Worm (Caenorhabditis elegans) whole organism, L1 larva: Measurements from ENCODE around the gene R07B1.8.

Experiments
- ama-1 ChIP-seq: fragments of 150-350 bp; optimal IDR thresholded peaks from 2 replicates; lab custom pipeline; 2014
- irx-1 ChIP-seq: sonication (generic microtip); optimal IDR thresholded peaks from 2 replicates; lab custom pipeline; 2016; ENCODE audit warnings: missing genetic modification characterization, missing compliant biosample characterization
- lin-14 ChIP-seq: fragments of 200-800 bp; sonication (Bioruptor generic); optimal IDR thresholded peaks from 2 replicates; lab custom pipeline; 2018; ENCODE audit warnings: mild to moderate bottlenecking, missing genetic modification characterization, moderate library complexity, missing compliant biosample characterization
- lsy-2 ChIP-seq, 2 experiments: fragments of 150-350 bp; optimal IDR thresholded peaks; 2 replicates each; lab custom pipeline; 2014; ENCODE audit warnings: missing biosample characterization in 2 of 2, missing genetic modification characterization in 2 of 2
- nhr-47 ChIP-seq: sonication (generic microtip); optimal IDR thresholded peaks from 2 replicates; lab custom pipeline; 2016; ENCODE audit warnings: mild to moderate bottlenecking, missing genetic modification characterization, moderate library complexity, missing compliant biosample characterization

- TF ChIP-seq lsy-2 (tag; optimal IDR thresholded peaks at IDR 0.05; lab: Kevin White, UChicago) (peak; percentile 30 to 74), irx-1 (tag; lab: Kevin White, UChicago) (no peak), nhr-47 (tag; lab: Kevin White, UChicago) (no peak), ama-1 (lab: Kevin White, UChicago) (no peak), lin-14 (peak; percentile 36)
These were observed 26.5 kb downstream of the R07B1.8 start for ce11 chrX:9845916-9846315.
